Worm (Caenorhabditis elegans): ENCODE data around the gene K09F6.3.

ce11 chrII:2219880-2220279 is 35.1 kb upstream of the K09F6.3 start, which contains the start of gene Y59C2A.3:
- TF ChIP-seq snpc-4 (tag; optimal IDR thresholded peaks at IDR 0.05) = peak; percentile 43
- TF ChIP-seq lsy-2 (tag; optimal IDR thresholded peaks at IDR 0.05) = peak; percentile 53 to 54
- no peak for TF ChIP-seq aly-2 (tag; optimal IDR thresholded peaks at IDR 0.05)
- no peak for TF ChIP-seq hpl-2 (GFP tag; optimal IDR thresholded peaks at IDR 0.05)
- no peak for TF ChIP-seq ets-5 (GFP tag; IDR thresholded peaks at IDR 0.05)
